Fruit fly (Drosophila melanogaster): ENCODE data around the gene Sec15.

Sec15 gene

DNA sequence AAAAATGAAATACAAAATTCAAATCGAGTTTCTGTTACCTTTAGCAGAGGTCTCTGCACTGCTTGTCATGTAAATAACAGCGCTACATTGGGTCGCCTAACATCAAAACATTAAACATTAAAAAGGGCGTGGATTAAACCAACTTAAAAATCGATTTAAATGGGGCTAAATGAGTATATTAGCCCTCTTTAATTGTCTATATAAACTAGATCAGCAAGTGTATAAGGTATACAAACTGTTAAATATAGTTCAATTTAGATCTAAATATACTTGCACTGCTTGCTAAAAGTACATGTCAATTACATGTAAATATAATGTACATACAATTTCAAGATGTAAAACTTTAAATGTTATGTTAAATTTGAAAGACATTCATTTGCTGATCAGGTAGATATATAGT is 38.0 kb downstream of the Sec15 start:
- TF ChIP-seq CG8301 (tag; optimal IDR thresholded peaks at IDR 0.05) (no peak), D1 (tag; optimal IDR thresholded peaks at IDR 0.05) (peak; percentile 58), CG10348 (GFP tag; IDR thresholded peaks at IDR 0.05) (no peak), CG4496 (GFP tag; IDR thresholded peaks at IDR 0.05) (no peak), fd96Ca (GFP tag; IDR thresholded peaks at IDR 0.05) (no peak), CG14655 (GFP tag; optimal IDR thresholded peaks at IDR 0.05) (no peak), CG12605 (GFP tag; IDR thresholded peaks at IDR 0.05) (no peak), CG13204 (GFP tag; optimal IDR thresholded peaks at IDR 0.05) (no peak), CG9948 (tag; optimal IDR thresholded peaks at IDR 0.05) (no peak)

DNA sequence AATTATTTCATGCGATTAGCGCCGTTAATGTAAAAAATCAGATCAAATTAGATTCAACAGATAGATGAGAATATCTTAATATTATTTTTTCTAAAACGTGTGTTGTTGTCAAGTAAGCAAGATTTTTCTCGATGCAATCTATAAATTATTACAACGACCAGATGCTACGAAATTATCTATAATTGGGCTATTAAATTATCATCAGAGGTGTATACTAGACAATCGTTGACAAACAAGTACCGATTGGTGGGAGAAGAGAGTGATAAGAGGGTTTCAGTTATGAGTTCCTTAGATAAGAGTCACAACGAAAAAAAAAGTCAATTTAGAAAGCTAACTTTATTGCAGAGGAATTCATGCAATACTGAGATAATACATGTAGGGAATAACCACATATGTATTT is 40.2 kb downstream of the Sec15 start:
- no peak for TF ChIP-seq gl (tag; optimal IDR thresholded peaks at IDR 0.05)

DNA sequence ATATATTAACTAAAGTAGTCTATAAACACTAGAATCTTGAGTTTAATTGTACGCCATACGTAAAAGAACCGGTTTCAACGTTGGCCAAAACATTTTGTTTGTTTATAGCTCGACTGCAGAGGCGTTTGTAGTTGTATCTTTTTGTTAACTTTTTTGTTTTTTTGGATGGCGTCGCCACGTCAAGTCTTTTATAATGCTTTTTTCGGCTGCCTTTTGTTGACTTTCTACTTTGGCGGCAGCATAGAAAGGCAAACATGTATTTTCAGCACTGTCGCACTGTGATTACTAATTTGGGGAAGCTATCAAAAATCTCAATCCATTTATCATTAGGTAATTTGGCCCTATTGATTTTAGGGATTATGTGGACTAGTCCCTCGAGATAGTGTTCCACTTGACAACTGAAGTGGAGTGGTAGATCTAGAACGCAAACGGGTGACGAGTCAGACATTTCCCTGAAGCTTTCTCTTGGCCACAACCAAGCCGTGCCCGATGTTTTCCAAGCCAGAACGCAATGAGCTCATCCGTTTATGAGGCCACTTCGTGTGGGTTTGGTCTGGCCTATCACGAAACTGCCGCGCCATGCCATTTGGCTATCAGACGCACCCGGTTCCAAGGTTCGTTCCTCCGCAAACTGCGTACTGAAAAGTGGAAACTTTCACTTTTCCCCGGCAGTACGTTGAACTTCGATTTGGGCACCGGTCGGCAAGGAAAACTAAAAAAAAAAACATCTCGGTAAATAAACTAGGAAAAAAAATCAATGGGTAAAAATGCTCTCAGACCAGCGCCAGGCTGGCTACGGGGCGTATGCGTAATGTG is 41.1 kb downstream of the Sec15 start:
- 0 out of 2 replicates have a peak, but pooled peaks have one; percentile 13 for TF ChIP-seq CG12605 (GFP tag; IDR thresholded peaks at IDR 0.05)
- no peak for TF ChIP-seq CG17806 (tag; optimal IDR thresholded peaks at IDR 0.05)
- TF ChIP-seq CG8301 (tag; optimal IDR thresholded peaks at IDR 0.05) = no peak
- TF ChIP-seq Ets98B (GFP tag; IDR thresholded peaks at IDR 0.05) = no peak
- TF ChIP-seq fd96Ca (GFP tag; IDR thresholded peaks at IDR 0.05) = no peak
- TF ChIP-seq CG10348 (GFP tag; IDR thresholded peaks at IDR 0.05) = no peak
- no peak for TF ChIP-seq CG13204 (GFP tag; optimal IDR thresholded peaks at IDR 0.05)
- no peak for TF ChIP-seq CG8159 (tag; optimal IDR thresholded peaks at IDR 0.05)
- no peak for TF ChIP-seq D1 (tag; optimal IDR thresholded peaks at IDR 0.05)
- no peak for TF ChIP-seq Pif1A (GFP tag; optimal IDR thresholded peaks at IDR 0.05)
- peak; percentile 62; the same call in 2 of the 3 replicates for TF ChIP-seq CG4496 (GFP tag; IDR thresholded peaks at IDR 0.05)

dm6 chr3R:21065696-21066080 is 42.1 kb downstream of the Sec15 start:
- TF ChIP-seq rn (GFP tag; IDR thresholded peaks at IDR 0.05) (no peak), CG9948 (tag; optimal IDR thresholded peaks at IDR 0.05) (no peak), CG12605 (GFP tag; IDR thresholded peaks at IDR 0.05) (no peak), CG8301 (tag; optimal IDR thresholded peaks at IDR 0.05) (no peak), EcR (GFP tag; optimal IDR thresholded peaks at IDR 0.05) (no peak), CG13204 (GFP tag; optimal IDR thresholded peaks at IDR 0.05) (no peak), CG4496 (GFP tag; IDR thresholded peaks at IDR 0.05) (peak; percentile 46; the same call in 2 of the 3 replicates), CG10348 (GFP tag; IDR thresholded peaks at IDR 0.05) (no peak), Pif1B (GFP tag; optimal IDR thresholded peaks at IDR 0.05) (no peak), CG32121 (GFP tag; IDR thresholded peaks at IDR 0.05) (peak; percentile 48), CG8159 (tag; optimal IDR thresholded peaks at IDR 0.05) (no peak), CG17806 (tag; optimal IDR thresholded peaks at IDR 0.05) (no peak), D1 (tag; optimal IDR thresholded peaks at IDR 0.05) (no peak), Pif1A (GFP tag; optimal IDR thresholded peaks at IDR 0.05) (no peak)

dm6 chr3R:21065010-21065695 is 42.6 kb downstream of the Sec15 start, which contains the start of gene AnxB9:
Gene AnxB9 (plus strand): TSS chr3R:21065241.
- peak; percentile 56; the same call in 1 of the 3 replicates for TF ChIP-seq CG4496 (GFP tag; IDR thresholded peaks at IDR 0.05)
- no peak for TF ChIP-seq CG14655 (GFP tag; optimal IDR thresholded peaks at IDR 0.05)
- peak; percentile 32 for TF ChIP-seq Pif1A (GFP tag; optimal IDR thresholded peaks at IDR 0.05)
- peak; percentile 3 for TF ChIP-seq CG15710 (tag; optimal IDR thresholded peaks at IDR 0.05)
- peak; percentile 3 for TF ChIP-seq EcR (GFP tag; optimal IDR thresholded peaks at IDR 0.05)
- no peak for TF ChIP-seq CG9948 (tag; optimal IDR thresholded peaks at IDR 0.05)
- no peak for TF ChIP-seq CG8301 (tag; optimal IDR thresholded peaks at IDR 0.05)
- TF ChIP-seq CG34367 (tag; optimal IDR thresholded peaks at IDR 0.05) = no peak
- TF ChIP-seq D1 (tag; optimal IDR thresholded peaks at IDR 0.05) = no peak
- TF ChIP-seq Snoo (tag; optimal IDR thresholded peaks at IDR 0.05) = peak; percentile 12
- TF ChIP-seq CG8159 (tag; optimal IDR thresholded peaks at IDR 0.05) = no peak
- no peak for TF ChIP-seq fd96Ca (GFP tag; IDR thresholded peaks at IDR 0.05)
- no peak for TF ChIP-seq CG13204 (GFP tag; optimal IDR thresholded peaks at IDR 0.05)
- peak; percentile 25 for TF ChIP-seq Pif1B (GFP tag; optimal IDR thresholded peaks at IDR 0.05)
- peak; percentile 47 for TF ChIP-seq Ets98B (GFP tag; IDR thresholded peaks at IDR 0.05)
- TF ChIP-seq gl (tag; optimal IDR thresholded peaks at IDR 0.05) = no peak
- TF ChIP-seq CG10348 (GFP tag; IDR thresholded peaks at IDR 0.05) = no peak
- TF ChIP-seq CG12605 (GFP tag; IDR thresholded peaks at IDR 0.05) = peak; percentile 51; the same call in 1 of the 2 replicates
- no peak for TF ChIP-seq rn (GFP tag; IDR thresholded peaks at IDR 0.05)
- TF ChIP-seq CG32121 (GFP tag; IDR thresholded peaks at IDR 0.05) = peak; percentile 51; the same call in 1 of the 2 replicates
- TF ChIP-seq CG17806 (tag; optimal IDR thresholded peaks at IDR 0.05) = peak; percentile 4

Data from whole organism, pupa.